Fruit fly (Drosophila melanogaster): ENCODE results near the gene CG32263.

The CG32263 gene

dm6 chr3L:3772284-3772987, 38.5 kb downstream of the CG32263 start (continued):
- TF ChIP-seq zf30C (GFP tag; optimal IDR thresholded peaks at IDR 0.05) (no peak), CG1832 (GFP tag; optimal IDR thresholded peaks at IDR 0.05) (no peak), danr (GFP tag; IDR thresholded peaks at IDR 0.05) (no peak), aop (GFP tag; IDR thresholded peaks at IDR 0.05) (no peak), CG10979 (tag; optimal IDR thresholded peaks at IDR 0.05) (no peak), ham (GFP tag; IDR thresholded peaks at IDR 0.05) (no peak), Ravus (GFP tag; IDR thresholded peaks at IDR 0.05) (no peak), gcm (GFP tag; optimal IDR thresholded peaks at IDR 0.05) (no peak), CG9609 (GFP tag; optimal IDR thresholded peaks at IDR 0.05) (no peak), CG9932 (GFP tag; IDR thresholded peaks at IDR 0.05) (no peak; the same call in 1 of the 2 replicates), kah (GFP tag; optimal IDR thresholded peaks at IDR 0.05) (no peak), lilli (GFP tag; optimal IDR thresholded peaks at IDR 0.05) (peak; percentile 47), CrebB (tag; optimal IDR thresholded peaks at IDR 0.05) (no peak), Rx (GFP tag; IDR thresholded peaks at IDR 0.05) (no peak), onecut (GFP tag; IDR thresholded peaks at IDR 0.05) (no peak), CG6854 (GFP tag; optimal IDR thresholded peaks at IDR 0.05) (no peak), CG14860 (GFP tag; IDR thresholded peaks at IDR 0.05; ENCODE audit: partially characterized antibody) (no peak), shn (GFP tag; optimal IDR thresholded peaks at IDR 0.05) (no peak), CoRest (tag; optimal IDR thresholded peaks at IDR 0.05) (peak; percentile 19), B-H2 (GFP tag; optimal IDR thresholded peaks at IDR 0.05) (no peak), rib (GFP tag; IDR thresholded peaks at IDR 0.05) (no peak), CG6683 (GFP tag; optimal IDR thresholded peaks at IDR 0.05) (no peak), Fer3 (tag; optimal IDR thresholded peaks at IDR 0.05) (no peak), CG12155 (GFP tag; optimal IDR thresholded peaks at IDR 0.05) (no peak), CG10959 (GFP tag; IDR thresholded peaks at IDR 0.05) (no peak), Med (GFP tag) (peak; percentile 86), klu (GFP tag; IDR thresholded peaks at IDR 0.05) (no peak), CG9797 (GFP tag; optimal IDR thresholded peaks at IDR 0.05) (no peak), CG9817 (tag; optimal IDR thresholded peaks at IDR 0.05) (peak; percentile 54), CG12071 (GFP tag; optimal IDR thresholded peaks at IDR 0.05) (no peak), CG2678 (tag; optimal IDR thresholded peaks at IDR 0.05) (peak; percentile 34), otp (GFP tag; IDR thresholded peaks at IDR 0.05) (peak; percentile 21; the same call in 1 of the 3 replicates), Oli (tag; optimal IDR thresholded peaks at IDR 0.05) (no peak), Max (GFP tag; optimal IDR thresholded peaks at IDR 0.05) (no peak), ara (GFP tag; IDR thresholded peaks at IDR 0.05) (no peak), CG10209 (GFP tag; optimal IDR thresholded peaks at IDR 0.05) (peak; percentile 10), sug (tag; optimal IDR thresholded peaks at IDR 0.05) (peak; percentile 31), D (optimal IDR thresholded peaks at IDR 0.05) (no peak), D (GFP tag; optimal IDR thresholded peaks at IDR 0.05) (no peak), Gsc (GFP tag; IDR thresholded peaks at IDR 0.05) (no peak), slou (GFP tag; optimal IDR thresholded peaks at IDR 0.05) (no peak), Xrp1 (GFP tag; IDR thresholded peaks at IDR 0.05) (0 out of 2 replicates have a peak, but pooled peaks have one; percentile 23), CG2129 (GFP tag; IDR thresholded peaks at IDR 0.05; ENCODE audit: partially characterized antibody) (no peak), cad (GFP tag; optimal IDR thresholded peaks at IDR 0.05) (no peak), pho (GFP tag; optimal IDR thresholded peaks at IDR 0.05) (peak; percentile 9), CG12391 (tag; optimal IDR thresholded peaks at IDR 0.05) (peak; percentile 44), CG4730 (GFP tag; IDR thresholded peaks at IDR 0.05) (no peak), gro (GFP tag; optimal IDR thresholded peaks at IDR 0.05) (no peak), org-1 (GFP tag; optimal IDR thresholded peaks at IDR 0.05) (no peak), CG7928 (GFP tag; optimal IDR thresholded peaks at IDR 0.05) (no peak), vvl (GFP tag; IDR thresholded peaks at IDR 0.05) (no peak; the same call in 1 of the 2 replicates)

All from whole organism, embryonic.